Fruit fly (Drosophila melanogaster) whole organism, prepupa: Measurements from ENCODE around the gene Or7a.

ENCODE experiments used
- Blimp-1 ChIP-seq: fragments of 200-800 bp; sonication (Bioruptor generic); optimal IDR thresholded peaks from 3 replicates; lab custom pipeline; 2017; ENCODE audit warnings: missing biosample characterization, missing genetic modification characterization, mild to moderate bottlenecking, moderate library complexity, missing genetic modification reagents
- CG10669 ChIP-seq: fragments of 200-800 bp; sonication (Bioruptor generic); optimal IDR thresholded peaks from 3 replicates; lab custom pipeline; 2018; ENCODE audit warnings: missing biosample characterization, mild to moderate bottlenecking, missing genetic modification characterization, moderate library complexity
- CG11762 ChIP-seq: fragments of 200-800 bp; sonication (Bioruptor generic); optimal IDR thresholded peaks from 3 replicates; lab custom pipeline; 2016; ENCODE audit warnings: missing biosample characterization, missing genetic modification characterization; ENCODE audit not compliant: insufficient read depth
- CG11902 ChIP-seq: fragments of 200-800 bp; sonication (Bioruptor generic); optimal IDR thresholded peaks from 3 replicates; lab custom pipeline; 2016; ENCODE audit warnings: missing biosample characterization, missing genetic modification characterization
- CG15336 ChIP-seq: fragments of 200-800 bp; sonication (Bioruptor generic); IDR thresholded peaks from 2 replicates; pipeline ENCODE4 v1.3.6; 2022; ENCODE audit warnings: missing biosample characterization, missing genetic modification characterization
- CG1621 ChIP-seq: fragments of 200-800 bp; sonication (Bioruptor generic); optimal IDR thresholded peaks from 3 replicates; lab custom pipeline; 2018; ENCODE audit warnings: missing biosample characterization, mild to moderate bottlenecking, missing genetic modification characterization
- CG16779 ChIP-seq: fragments of 200-800 bp; sonication (Bioruptor generic); optimal IDR thresholded peaks from 3 replicates; lab custom pipeline; 2017; ENCODE audit warnings: missing biosample characterization, mild to moderate bottlenecking, missing genetic modification characterization
- CG3032 ChIP-seq: fragments of 200-800 bp; optimal IDR thresholded peaks from 2 replicates; lab custom pipeline; 2019; ENCODE audit warnings: missing biosample characterization, mild to moderate bottlenecking, missing genetic modification characterization, moderate library complexity
- CG3919 ChIP-seq: fragments of 200-800 bp; sonication (Bioruptor generic); optimal IDR thresholded peaks from 3 replicates; lab custom pipeline; 2016; ENCODE audit warnings: missing biosample characterization, missing genetic modification characterization
- CG4318 ChIP-seq: fragments of 200-800 bp; sonication (Bioruptor generic); optimal IDR thresholded peaks from 3 replicates; lab custom pipeline; 2017; ENCODE audit warnings: missing biosample characterization, mild to moderate bottlenecking, missing genetic modification characterization
- CG6163 ChIP-seq: fragments of 200-800 bp; sonication (Bioruptor generic); IDR thresholded peaks from 3 replicates; pipeline ENCODE4 v1.3.6; 2022; ENCODE audit warnings: missing biosample characterization, missing genetic modification characterization
- CG6276 ChIP-seq: fragments of 200-800 bp; sonication (Bioruptor generic); optimal IDR thresholded peaks from 2 replicates; lab custom pipeline; 2017; ENCODE audit warnings: missing biosample characterization, mild to moderate bottlenecking, missing genetic modification characterization
- CG6792 ChIP-seq: fragments of 200-800 bp; sonication (Bioruptor generic); optimal IDR thresholded peaks from 3 replicates; lab custom pipeline; 2016; ENCODE audit warnings: missing biosample characterization, missing genetic modification characterization
- CG6808 ChIP-seq: fragments of 200-800 bp; sonication (Bioruptor generic); optimal IDR thresholded peaks from 3 replicates; lab custom pipeline; 2017; ENCODE audit warnings: missing biosample characterization, missing genetic modification characterization, mild to moderate bottlenecking, moderate library complexity, missing genetic modification reagents
- CG7368 ChIP-seq: fragments of 200-800 bp; sonication (Bioruptor generic); optimal IDR thresholded peaks from 3 replicates; lab custom pipeline; 2016; ENCODE audit warnings: missing biosample characterization, missing genetic modification characterization
- CG8319 ChIP-seq: fragments of 200-800 bp; sonication (Bioruptor generic); optimal IDR thresholded peaks from 3 replicates; lab custom pipeline; 2016; ENCODE audit warnings: missing biosample characterization, missing genetic modification characterization
- Eip75B ChIP-seq: fragments of 200-800 bp; sonication (Bioruptor generic); optimal IDR thresholded peaks from 3 replicates; lab custom pipeline; 2016; ENCODE audit warnings: missing biosample characterization, missing genetic modification characterization
- Eip78C ChIP-seq: fragments of 200-800 bp; sonication (Bioruptor generic); peaks from one replicate; lab custom pipeline; 2016; ENCODE audit warnings: missing biosample characterization, missing genetic modification characterization
- Eip93F ChIP-seq: fragments of 200-800 bp; sonication (Bioruptor generic); optimal IDR thresholded peaks from 2 replicates; lab custom pipeline; 2016; ENCODE audit warnings: missing biosample characterization, mild to moderate bottlenecking, missing genetic modification characterization
- Ets21C ChIP-seq: fragments of 200-800 bp; sonication (Bioruptor generic); optimal IDR thresholded peaks from 3 replicates; lab custom pipeline; 2016; ENCODE audit warnings: missing biosample characterization, missing genetic modification characterization
- Gug ChIP-seq: fragments of 200-800 bp; sonication (Bioruptor generic); IDR thresholded peaks from 2 replicates; pipeline ENCODE4 v1.3.6; 2022; ENCODE audit warnings: missing biosample characterization, missing genetic modification characterization
- Hr38 ChIP-seq: sonication (Bioruptor generic); optimal IDR thresholded peaks from 2 replicates; lab custom pipeline; 2016; ENCODE audit warnings: missing biosample characterization, missing genetic modification characterization
- Hr39 ChIP-seq: fragments of 200-800 bp; sonication (Bioruptor generic); optimal IDR thresholded peaks from 2 replicates; lab custom pipeline; 2016; ENCODE audit warnings: missing biosample characterization, missing genetic modification characterization
- Hr4 ChIP-seq: fragments of 200-800 bp; sonication (Bioruptor generic); optimal IDR thresholded peaks from 3 replicates; lab custom pipeline; 2016; ENCODE audit warnings: missing biosample characterization, missing genetic modification characterization
- Lpt ChIP-seq: fragments of 200-800 bp; sonication (Bioruptor generic); optimal IDR thresholded peaks from 3 replicates; lab custom pipeline; 2016; ENCODE audit warnings: missing biosample characterization, missing genetic modification characterization
- Met ChIP-seq: fragments of 200-800 bp; sonication (Bioruptor generic); optimal IDR thresholded peaks from 3 replicates; lab custom pipeline; 2016; ENCODE audit warnings: missing biosample characterization, missing genetic modification characterization
- OdsH ChIP-seq: fragments of 200-800 bp; sonication (Bioruptor generic); optimal IDR thresholded peaks from 3 replicates; lab custom pipeline; 2016; ENCODE audit warnings: missing biosample characterization, missing genetic modification characterization
- Sox14 ChIP-seq: fragments of 200-800 bp; sonication (Bioruptor generic); optimal IDR thresholded peaks from 3 replicates; lab custom pipeline; 2016; ENCODE audit warnings: missing biosample characterization, missing genetic modification characterization
- Sox15 ChIP-seq: fragments of 200-800 bp; sonication (Bioruptor generic); optimal IDR thresholded peaks from 3 replicates; lab custom pipeline; 2016; ENCODE audit warnings: missing biosample characterization, missing genetic modification characterization
- acj6 ChIP-seq: fragments of 200-800 bp; sonication (Bioruptor generic); optimal IDR thresholded peaks from 3 replicates; lab custom pipeline; 2016; ENCODE audit warnings: missing biosample characterization, missing genetic modification characterization
- cyc ChIP-seq: fragments of 200-800 bp; sonication (Bioruptor generic); optimal IDR thresholded peaks from 3 replicates; lab custom pipeline; 2016; ENCODE audit warnings: missing biosample characterization, missing genetic modification characterization
- eg ChIP-seq: fragments of 200-800 bp; sonication (Bioruptor generic); IDR thresholded peaks from 3 replicates; pipeline ENCODE4 v1.3.6; 2022; ENCODE audit warnings: missing biosample characterization, missing genetic modification characterization
- esn ChIP-seq: fragments of 200-800 bp; sonication (Bioruptor generic); optimal IDR thresholded peaks from 2 replicates; lab custom pipeline; 2016; ENCODE audit warnings: missing biosample characterization, mild to moderate bottlenecking, missing genetic modification characterization, moderate library complexity
- fd59A ChIP-seq: fragments of 200-800 bp; sonication (Bioruptor generic); optimal IDR thresholded peaks from 2 replicates; lab custom pipeline; 2017; ENCODE audit warnings: missing biosample characterization, mild to moderate bottlenecking, missing genetic modification characterization, missing genetic modification reagents
- fd85E ChIP-seq: fragments of 200-800 bp; sonication (Bioruptor generic); optimal IDR thresholded peaks from 3 replicates; lab custom pipeline; 2016; ENCODE audit warnings: missing biosample characterization, missing genetic modification characterization
- fkh ChIP-seq: fragments of 200-800 bp; sonication (Bioruptor generic); optimal IDR thresholded peaks from 3 replicates; lab custom pipeline; 2017; ENCODE audit warnings: missing biosample characterization, mild to moderate bottlenecking, missing genetic modification characterization, moderate library complexity
- lz ChIP-seq: fragments of 200-800 bp; sonication (Bioruptor generic); optimal IDR thresholded peaks from 3 replicates; lab custom pipeline; 2016; ENCODE audit warnings: missing biosample characterization, missing genetic modification characterization
- net ChIP-seq: fragments of 200-800 bp; sonication (Bioruptor generic); optimal IDR thresholded peaks from 3 replicates; lab custom pipeline; 2016; ENCODE audit warnings: missing biosample characterization, missing genetic modification characterization
- salr ChIP-seq, 2 experiments: fragments of 200-800 bp; sonication (Bioruptor generic); optimal IDR thresholded peaks; 3 replicates each; lab custom pipeline; 2016 to 2018; ENCODE audit warnings: missing biosample characterization in 2 of 2, missing genetic modification characterization in 2 of 2, mild to moderate bottlenecking in 1 of 2
- spab ChIP-seq: fragments of 200-800 bp; sonication (Bioruptor generic); optimal IDR thresholded peaks from 2 replicates; lab custom pipeline; 2017; ENCODE audit warnings: missing biosample characterization, mild to moderate bottlenecking, missing genetic modification characterization, missing genetic modification reagents
- ss ChIP-seq, 2 experiments: fragments of 200-800 bp; sonication (Bioruptor generic); optimal IDR thresholded peaks; 2 replicates in 1 of 2; 3 replicates in 1 of 2; lab custom pipeline; 2017 to 2018; ENCODE audit warnings: mild to moderate bottlenecking in 2 of 2, missing biosample characterization in 2 of 2, missing genetic modification characterization in 2 of 2, moderate library complexity in 1 of 2
- svp ChIP-seq: fragments of 200-800 bp; sonication (Bioruptor generic); peaks from one replicate; lab custom pipeline; 2016; ENCODE audit warnings: missing biosample characterization, missing genetic modification characterization
- topi ChIP-seq: fragments of 200-800 bp; sonication (Bioruptor generic); optimal IDR thresholded peaks from 3 replicates; lab custom pipeline; 2016; ENCODE audit warnings: missing biosample characterization, missing genetic modification characterization
- vri ChIP-seq: fragments of 200-800 bp; sonication (Bioruptor generic); optimal IDR thresholded peaks from 3 replicates; lab custom pipeline; 2016; ENCODE audit warnings: missing biosample characterization, mild to moderate bottlenecking, missing genetic modification characterization

The Or7a gene

dm6 chrX:8147649-8148048, 17.9 kb downstream of the Or7a start, which contains the start of gene CG15336:
Gene CG15336, plus strand, starts transcription at chrX:8147949.
- TF ChIP-seq eg (GFP tag; lab: Robert Waterston, UW) (no peak), CG3919 (GFP tag; lab: Kevin White, UChicago) (no peak), ss (GFP tag; optimal IDR thresholded peaks at IDR 0.05; lab: Kevin White, UChicago) (no peak), Hr38 (no peak), spab (GFP tag; lab: Kevin White, UChicago) (no peak), Sox14 (GFP tag; lab: Kevin White, UChicago) (no peak), CG6792 (no peak), CG6276 (GFP tag; lab: Kevin White, UChicago) (no peak)

dm6 chrX:8145501-8146157, 19.9 kb downstream of the Or7a start, which contains the start of the genes alpha-PheRS and CG2129:
Gene alpha-PheRS, minus strand, starts transcription at chrX:8145602.
Gene CG2129, plus strand, starts transcription at chrX:8145839.
- TF ChIP-seq CG6163 (GFP tag; lab: Robert Waterston, UW): no peak
- TF ChIP-seq CG3919 (GFP tag; lab: Kevin White, UChicago): no peak
- TF ChIP-seq CG3032 (tag; lab: Kevin White, UChicago): peak; percentile 39
- TF ChIP-seq topi: peak; percentile 46
- TF ChIP-seq acj6 (GFP tag; lab: Kevin White, UChicago): peak; percentile 10
- peak; percentile 22 for TF ChIP-seq Sox14 (GFP tag; lab: Kevin White, UChicago)
- no peak for TF ChIP-seq Gug (GFP tag; lab: Robert Waterston, UW)
- no peak for TF ChIP-seq CG1621 (tag; lab: Kevin White, UChicago)
- TF ChIP-seq ss (GFP tag; optimal IDR thresholded peaks at IDR 0.05; lab: Kevin White, UChicago): no peak
- TF ChIP-seq CG11902 (GFP tag; lab: Kevin White, UChicago): no peak
- TF ChIP-seq CG11762 (GFP tag; lab: Kevin White, UChicago): no peak
- peak; percentile 39 for TF ChIP-seq esn (GFP tag; lab: Kevin White, UChicago)
- TF ChIP-seq net (GFP tag; lab: Kevin White, UChicago): no peak
- peak; percentile 13 for TF ChIP-seq cyc (GFP tag; lab: Kevin White, UChicago)
- no peak for TF ChIP-seq salr (GFP tag; optimal IDR thresholded peaks at IDR 0.05; lab: Kevin White, UChicago)
- no peak for TF ChIP-seq Eip93F (GFP tag; lab: Kevin White, UChicago)
- peak; percentile 74 for TF ChIP-seq Eip78C (GFP tag; lab: Kevin White, UChicago)
- TF ChIP-seq CG7368 (GFP tag; lab: Kevin White, UChicago): no peak
- TF ChIP-seq lz (GFP tag; lab: Kevin White, UChicago): peak; percentile 15

dm6 chrX:8143537-8143936, 22.0 kb downstream of the Or7a start, which contains the start of gene CG17982:
Gene CG17982, minus strand, starts transcription at chrX:8143835.
- TF ChIP-seq Sox15 (GFP tag; lab: Kevin White, UChicago) (peak; percentile 77), fkh (GFP tag; lab: Kevin White, UChicago) (peak; percentile 66), Eip78C (GFP tag; lab: Kevin White, UChicago) (peak; percentile 96), Hr4 (GFP tag; lab: Kevin White, UChicago) (peak; percentile 92), eg (GFP tag; lab: Robert Waterston, UW) (peak; percentile 90), topi (peak; percentile 94), CG6276 (GFP tag; lab: Kevin White, UChicago) (peak; percentile 92), Gug (GFP tag; lab: Robert Waterston, UW) (peak; percentile 81), CG4318 (GFP tag; lab: Kevin White, UChicago) (no peak), salr (GFP tag; optimal IDR thresholded peaks at IDR 0.05; lab: Kevin White, UChicago) (peak; percentile 77 to 80), Lpt (GFP tag; lab: Kevin White, UChicago) (peak; percentile 86), CG3032 (tag; lab: Kevin White, UChicago) (peak; percentile 87), CG16779 (no peak), Hr38 (peak; percentile 24), fd59A (peak; percentile 74), CG6808 (peak; percentile 85), Hr39 (GFP tag; lab: Kevin White, UChicago) (peak; percentile 93), Blimp-1 (no peak), fd85E (GFP tag; lab: Kevin White, UChicago) (peak; percentile 68), acj6 (GFP tag; lab: Kevin White, UChicago) (peak; percentile 91), svp (no peak), Eip75B (GFP tag; lab: Kevin White, UChicago) (peak; percentile 94), CG7368 (GFP tag; lab: Kevin White, UChicago) (peak; percentile 92), vri (GFP tag; lab: Kevin White, UChicago) (no peak), CG15336 (GFP tag; lab: Robert Waterston, UW) (peak; percentile 97), CG1621 (tag; lab: Kevin White, UChicago) (peak; percentile 82), spab (GFP tag; lab: Kevin White, UChicago) (no peak), Ets21C (GFP tag; lab: Kevin White, UChicago) (peak; percentile 89), CG10669 (GFP tag; lab: Kevin White, UChicago) (peak; percentile 91), CG6792 (peak; percentile 89), Met (GFP tag; lab: Kevin White, UChicago) (peak; percentile 95), CG8319 (GFP tag; lab: Kevin White, UChicago) (peak; percentile 81), CG6163 (GFP tag; lab: Robert Waterston, UW) (peak; percentile 93), OdsH (GFP tag; lab: Kevin White, UChicago) (peak; percentile 90)
